Worm (Caenorhabditis elegans) whole organism, L2 larva: Measurements from ENCODE around the gene K04G11.1.

Source experiments
- F13H6.1 ChIP-seq: sonication (generic microtip); optimal IDR thresholded peaks from 2 replicates; lab custom pipeline; 2016; ENCODE audit warnings: missing genetic modification characterization, missing compliant biosample characterization
- R02D3.7 ChIP-seq: fragments of 150-350 bp; optimal IDR thresholded peaks from 2 replicates; lab custom pipeline; 2014; ENCODE audit warnings: missing biosample characterization, missing genetic modification characterization
- alr-1 ChIP-seq: fragments of 150-350 bp; optimal IDR thresholded peaks from 2 replicates; lab custom pipeline; 2014; ENCODE audit warnings: missing biosample characterization, missing genetic modification characterization
- aly-2 ChIP-seq: fragments of 150-350 bp; optimal IDR thresholded peaks from 2 replicates; lab custom pipeline; 2014; ENCODE audit warnings: missing biosample characterization, missing genetic modification characterization
- ama-1 ChIP-seq: fragments of 150-350 bp; optimal IDR thresholded peaks from 2 replicates; lab custom pipeline; 2018; ENCODE audit warnings: inconsistent platforms
- blmp-1 ChIP-seq: sonication (generic microtip); optimal IDR thresholded peaks from 2 replicates; lab custom pipeline; 2017; ENCODE audit warnings: missing genetic modification characterization, mild to moderate bottlenecking, missing compliant biosample characterization, antibody characterized with exemption, moderate library complexity; ENCODE audit not compliant: insufficient read depth
- crh-2 ChIP-seq: sonication (generic microtip); optimal IDR thresholded peaks from 2 replicates; lab custom pipeline; 2017; ENCODE audit warnings: missing biosample characterization, missing genetic modification characterization
- dmd-4 ChIP-seq: sonication (generic microtip); optimal IDR thresholded peaks from 2 replicates; lab custom pipeline; 2017; ENCODE audit warnings: missing biosample characterization, missing genetic modification characterization
- egl-27 ChIP-seq: sonication (generic microtip); optimal IDR thresholded peaks from 3 replicates; lab custom pipeline; 2017; ENCODE audit warnings: missing biosample characterization, missing genetic modification reagents, missing genetic modification characterization
- elt-3 ChIP-seq: sonication (generic microtip); optimal IDR thresholded peaks from 2 replicates; lab custom pipeline; 2017; ENCODE audit warnings: missing biosample characterization, missing genetic modification characterization
- fos-1 ChIP-seq: fragments of 150-350 bp; optimal IDR thresholded peaks from 2 replicates; lab custom pipeline; 2014; ENCODE audit warnings: missing biosample characterization, missing genetic modification characterization
- gmeb-1 ChIP-seq: fragments of 150-350 bp; optimal IDR thresholded peaks from 2 replicates; lab custom pipeline; 2014; ENCODE audit warnings: missing biosample characterization, missing genetic modification characterization
- lin-11 ChIP-seq: fragments of 150-350 bp; sonication (generic microtip); optimal IDR thresholded peaks from 2 replicates; lab custom pipeline; 2014; ENCODE audit warnings: missing biosample characterization, missing genetic modification characterization, inconsistent platforms, mixed read lengths
- lin-13 ChIP-seq: fragments of 150-350 bp; optimal IDR thresholded peaks from 2 replicates; lab custom pipeline; 2014; ENCODE audit warnings: missing biosample characterization, missing genetic modification reagents, missing genetic modification characterization
- lin-39 ChIP-seq: fragments of 150-350 bp; optimal IDR thresholded peaks from 2 replicates; lab custom pipeline; 2014; ENCODE audit warnings: missing biosample characterization, missing genetic modification reagents, missing genetic modification characterization
- lsy-2 ChIP-seq, 2 experiments: fragments of 150-350 bp in 1 of 2; sonication (generic microtip) in 1 of 2; optimal IDR thresholded peaks; 2 replicates each; lab custom pipeline; 2014 to 2017; ENCODE audit warnings: missing biosample characterization in 2 of 2, missing genetic modification characterization in 2 of 2
- mbf-1 ChIP-seq: sonication (generic microtip); optimal IDR thresholded peaks from 2 replicates; lab custom pipeline; 2017; ENCODE audit warnings: missing biosample characterization, missing genetic modification characterization
- mdl-1 ChIP-seq, 2 experiments: fragments of 150-350 bp in 1 of 2; sonication (generic microtip) in 1 of 2; optimal IDR thresholded peaks; 2 replicates each; lab custom pipeline; 2017; ENCODE audit warnings: missing biosample characterization in 2 of 2, missing genetic modification characterization in 2 of 2
- nhr-10 ChIP-seq: sonication (generic microtip); optimal IDR thresholded peaks from 2 replicates; lab custom pipeline; 2017; ENCODE audit warnings: missing biosample characterization, missing genetic modification characterization
- nhr-11 ChIP-seq: fragments of 150-350 bp; optimal IDR thresholded peaks from 2 replicates; lab custom pipeline; 2014; ENCODE audit warnings: missing biosample characterization, missing genetic modification characterization
- nhr-12 ChIP-seq: fragments of 150-350 bp; optimal IDR thresholded peaks from 2 replicates; lab custom pipeline; 2014; ENCODE audit warnings: missing biosample characterization, missing genetic modification characterization
- nhr-129 ChIP-seq: fragments of 150-350 bp; optimal IDR thresholded peaks from 2 replicates; lab custom pipeline; 2014; ENCODE audit warnings: missing biosample characterization, missing genetic modification characterization
- nhr-21 ChIP-seq: fragments of 150-350 bp; optimal IDR thresholded peaks from 2 replicates; lab custom pipeline; 2014; ENCODE audit warnings: missing biosample characterization, missing genetic modification characterization
- nhr-25 ChIP-seq: fragments of 150-350 bp; sonication (generic microtip); optimal IDR thresholded peaks from 3 replicates; lab custom pipeline; 2014; ENCODE audit warnings: missing biosample characterization, missing genetic modification characterization
- nhr-6 ChIP-seq: fragments of 150-350 bp; optimal IDR thresholded peaks from 2 replicates; lab custom pipeline; 2014; ENCODE audit warnings: missing biosample characterization, missing genetic modification characterization
- nhr-77 ChIP-seq: fragments of 150-350 bp; optimal IDR thresholded peaks from 2 replicates; lab custom pipeline; 2014; ENCODE audit warnings: missing biosample characterization, missing genetic modification characterization
- peb-1 ChIP-seq: fragments of 150-350 bp; optimal IDR thresholded peaks from 2 replicates; lab custom pipeline; 2014; ENCODE audit warnings: missing biosample characterization, missing genetic modification characterization
- sem-4 ChIP-seq: fragments of 150-350 bp; optimal IDR thresholded peaks from 2 replicates; lab custom pipeline; 2014; ENCODE audit warnings: missing biosample characterization, missing genetic modification reagents, missing genetic modification characterization
- sma-3 ChIP-seq: sonication (generic microtip); optimal IDR thresholded peaks from 2 replicates; lab custom pipeline; 2016; ENCODE audit warnings: missing genetic modification reagents, missing genetic modification characterization, missing compliant biosample characterization
- sma-9 ChIP-seq, 2 experiments: fragments of 150-350 bp in 1 of 2; sonication (generic microtip) in 1 of 2; optimal IDR thresholded peaks; 2 replicates each; lab custom pipeline; 2014 to 2016; ENCODE audit warnings: missing genetic modification characterization in 2 of 2, mild to moderate bottlenecking in 1 of 2, missing biosample characterization in 1 of 2, missing compliant biosample characterization in 1 of 2, missing genetic modification reagents in 1 of 2, moderate library complexity in 1 of 2
- snpc-4 ChIP-seq: fragments of 150-350 bp; optimal IDR thresholded peaks from 2 replicates; lab custom pipeline; 2014; ENCODE audit warnings: missing biosample characterization, missing genetic modification characterization
- unc-39 ChIP-seq: fragments of 150-350 bp; optimal IDR thresholded peaks from 2 replicates; lab custom pipeline; 2014; ENCODE audit warnings: missing biosample characterization, missing genetic modification characterization
- unc-55 ChIP-seq: fragments of 150-350 bp; sonication (generic microtip); optimal IDR thresholded peaks from 3 replicates; lab custom pipeline; 2014; ENCODE audit warnings: missing biosample characterization, missing genetic modification reagents, missing genetic modification characterization
- unc-62 ChIP-seq: fragments of 150-350 bp; optimal IDR thresholded peaks from 2 replicates; lab custom pipeline; 2014; ENCODE audit warnings: missing biosample characterization, missing genetic modification reagents, missing genetic modification characterization
- zag-1 ChIP-seq: fragments of 150-350 bp; optimal IDR thresholded peaks from 2 replicates; lab custom pipeline; 2014; ENCODE audit warnings: missing biosample characterization, missing genetic modification characterization
- ztf-1 ChIP-seq: fragments of 200-800 bp; sonication (Bioruptor generic); conservative IDR thresholded peaks from 2 replicates; pipeline ENCODE4 v1.3.6; 2022; ENCODE audit warnings: missing genetic modification characterization, missing compliant biosample characterization

Gene K04G11.1

ce11 chrX:14313627-14314026 is 21.7 kb upstream of the K04G11.1 start, which contains the start of gene prx-1:
Gene prx-1 (plus strand): TSS chrX:14313927.
- TF ChIP-seq crh-2 (tag; lab: Kevin White, UChicago) (peak; percentile 4), fos-1 (peak; percentile 32), lin-13 (GFP tag; lab: Kevin White, UChicago) (no peak)

ce11 chrX:14316132-14316531 is 19.2 kb upstream of the K04G11.1 start:
- TF ChIP-seq F13H6.1 (no peak), lin-39 (no peak), nhr-10 (tag; lab: Kevin White, UChicago) (no peak), fos-1 (no peak), nhr-12 (no peak)

ce11 chrX:14320298-14320697 is 15.0 kb upstream of the K04G11.1 start, which contains the start of gene C11H1.9:
Gene C11H1.9 (minus strand): TSS chrX:14320398.
- TF ChIP-seq fos-1, result no peak
- TF ChIP-seq blmp-1, result no peak
- no peak for TF ChIP-seq nhr-129 (tag; lab: Kevin White, UChicago)
- no peak for TF ChIP-seq sma-3 (GFP tag; lab: Kevin White, UChicago)
- TF ChIP-seq nhr-12, result no peak
- no peak for TF ChIP-seq mdl-1 (tag; optimal IDR thresholded peaks at IDR 0.05; lab: Kevin White, UChicago)
- no peak for TF ChIP-seq egl-27 (tag; lab: Kevin White, UChicago)
- TF ChIP-seq snpc-4, result no peak
- TF ChIP-seq nhr-21, result no peak
- no peak for TF ChIP-seq F13H6.1
- no peak for TF ChIP-seq sma-9 (GFP tag; optimal IDR thresholded peaks at IDR 0.05; lab: Kevin White, UChicago)
- TF ChIP-seq sma-9 (tag; optimal IDR thresholded peaks at IDR 0.05; lab: Kevin White, UChicago), result no peak
- no peak for TF ChIP-seq sem-4 (tag; lab: Kevin White, UChicago)
- no peak for TF ChIP-seq lin-11 (tag; lab: Kevin White, UChicago)

DNA sequence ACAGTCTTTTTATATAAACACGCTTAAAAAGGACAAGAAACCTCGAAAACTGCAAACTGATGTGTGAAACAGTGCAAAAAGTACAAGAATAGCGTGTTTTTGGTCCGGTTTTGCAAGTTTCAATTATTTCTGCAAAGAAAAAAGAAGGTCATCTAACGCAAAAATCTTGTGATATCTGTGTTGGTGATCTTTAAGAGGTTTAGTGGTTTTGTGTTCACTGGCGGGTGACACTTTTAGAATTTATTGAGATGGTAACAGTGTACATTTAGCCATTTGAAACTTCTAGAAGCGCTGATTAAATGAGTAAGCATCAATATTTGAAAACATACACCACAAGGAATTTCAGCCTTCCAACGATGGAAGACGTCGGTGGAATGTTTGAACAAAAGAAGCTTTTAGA is 12.5 kb upstream of the K04G11.1 start:
- no peak for TF ChIP-seq aly-2 (tag; lab: Kevin White, UChicago)
- TF ChIP-seq nhr-25, result peak; percentile 40

DNA sequence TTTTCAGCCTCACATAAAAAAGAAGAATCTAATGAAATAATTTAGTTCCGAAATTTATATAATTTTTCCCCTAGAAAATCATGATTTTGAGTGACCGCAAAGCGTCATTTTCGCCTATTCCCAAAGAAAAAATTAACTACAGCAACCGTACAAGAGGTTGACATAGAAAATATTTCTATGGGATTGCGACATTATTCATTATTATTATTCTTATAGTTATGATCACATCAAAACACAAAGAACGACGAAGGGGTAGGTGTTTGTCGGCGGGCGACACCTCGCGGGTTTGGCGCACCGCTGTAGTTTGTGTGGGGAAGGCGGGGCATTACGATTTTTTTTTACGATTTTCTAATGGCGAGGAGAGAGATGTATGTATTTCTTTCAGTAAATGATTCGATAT is 11.0 kb upstream of the K04G11.1 start:
- TF ChIP-seq lsy-2 (tag; optimal IDR thresholded peaks at IDR 0.05; lab: Kevin White, UChicago) (no peak), gmeb-1 (tag; lab: Kevin White, UChicago) (no peak), nhr-21 (no peak), snpc-4 (peak; percentile 83), peb-1 (tag; lab: Kevin White, UChicago) (no peak), ztf-1 (no peak), nhr-77 (no peak), dmd-4 (no peak)

- TF ChIP-seq mdl-1 (tag; optimal IDR thresholded peaks at IDR 0.05; lab: Kevin White, UChicago), result no peak
Measured at ce11 chrX:14326578-14326977, 8.7 kb upstream of the K04G11.1 start.

DNA sequence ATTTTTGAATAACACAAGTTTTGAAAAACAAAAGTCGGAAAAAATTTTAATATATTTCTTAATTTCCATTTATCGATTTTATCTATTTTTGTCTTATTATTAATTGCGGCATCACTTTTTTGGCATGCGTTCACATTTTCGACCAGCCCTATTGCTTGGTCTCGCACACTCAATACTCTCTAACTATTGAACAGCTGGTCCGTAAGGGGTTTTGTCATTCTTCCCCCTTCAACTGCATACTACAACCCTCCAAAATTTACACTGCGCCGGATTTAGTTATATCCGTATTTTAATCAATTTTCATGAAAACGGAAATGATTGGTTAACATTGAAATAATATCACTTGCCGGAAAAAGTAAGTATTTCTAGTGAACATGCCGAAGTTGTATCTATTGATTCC is 7.9 kb upstream of the K04G11.1 start, which contains the start of gene C11H1.7:
Gene C11H1.7, plus strand, starts transcription at position 12 of the 400 bp plus-strand sequence.
- TF ChIP-seq nhr-11 (tag; lab: Kevin White, UChicago) (no peak), unc-55 (GFP tag; lab: Kevin White, UChicago) (peak; percentile 19)
- TF ChIP-seq, all 48 proteins: peak for 1

DNA sequence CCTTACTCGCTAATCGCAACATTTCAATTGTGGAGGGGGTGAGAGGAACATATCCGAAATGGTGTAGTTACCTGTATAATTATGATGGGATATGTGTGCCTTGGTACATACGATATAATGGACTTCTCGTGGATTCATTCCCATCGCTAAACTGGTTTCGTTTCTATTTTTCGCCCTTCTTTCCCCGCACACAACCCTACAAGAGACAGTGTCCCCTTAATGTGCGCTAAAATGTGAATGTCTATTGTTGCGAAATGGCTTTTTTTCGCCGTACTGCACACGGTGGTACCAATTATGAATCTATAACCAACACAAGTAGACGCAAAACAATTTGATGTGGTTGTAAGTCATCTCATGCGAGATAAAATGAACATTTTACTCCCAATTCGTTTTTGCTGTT is 6.0 kb upstream of the K04G11.1 start:
- TF ChIP-seq F13H6.1 (peak; percentile 15), egl-27 (tag; lab: Kevin White, UChicago) (peak; percentile 12), mdl-1 (tag; optimal IDR thresholded peaks at IDR 0.05; lab: Kevin White, UChicago) (no peak)

ce11 chrX:14334151-14334550 is 1.2 kb upstream of the K04G11.1 start:
- TF ChIP-seq fos-1, result peak; percentile 27
- TF ChIP-seq unc-39 (tag; lab: Kevin White, UChicago), result no peak
- no peak for TF ChIP-seq mdl-1 (tag; optimal IDR thresholded peaks at IDR 0.05; lab: Kevin White, UChicago)
- peak; percentile 26 for TF ChIP-seq F13H6.1
- no peak for TF ChIP-seq peb-1 (tag; lab: Kevin White, UChicago)
- TF ChIP-seq nhr-25, result no peak
- TF ChIP-seq ama-1 (lab: Kevin White, UChicago), result no peak
- TF ChIP-seq elt-3, result no peak
- no peak for TF ChIP-seq ztf-1
- TF ChIP-seq zag-1 (tag; lab: Kevin White, UChicago), result no peak
- no peak for TF ChIP-seq nhr-77
- peak; percentile 46 for TF ChIP-seq nhr-21
- peak; percentile 28 for TF ChIP-seq nhr-6 (tag; lab: Kevin White, UChicago)
- no peak for TF ChIP-seq unc-62
- no peak for TF ChIP-seq sma-3 (GFP tag; lab: Kevin White, UChicago)
- no peak for TF ChIP-seq mbf-1 (tag; lab: Kevin White, UChicago)
- peak; percentile 32 for TF ChIP-seq blmp-1
- no peak for TF ChIP-seq sem-4 (tag; lab: Kevin White, UChicago)
- no peak for TF ChIP-seq R02D3.7
- no peak for TF ChIP-seq gmeb-1 (tag; lab: Kevin White, UChicago)
- no peak for TF ChIP-seq snpc-4
- no peak for TF ChIP-seq dmd-4
- TF ChIP-seq alr-1 (tag; lab: Kevin White, UChicago), result no peak
